Worm (Caenorhabditis elegans) whole organism, late embryonic: ENCODE measurements around the gene F53F4.15.

Experiments used
- C08G9.2 ChIP-seq: sonication (generic microtip); optimal IDR thresholded peaks from 2 replicates; lab custom pipeline; 2016; ENCODE audit warnings: mild to moderate bottlenecking, missing genetic modification characterization, moderate library complexity, missing compliant biosample characterization
- C38D4.7 ChIP-seq: fragments of 200-800 bp; sonication (Bioruptor generic); optimal IDR thresholded peaks from 2 replicates; lab custom pipeline; 2018; ENCODE audit warnings: mild to moderate bottlenecking, missing genetic modification characterization, moderate library complexity, missing compliant biosample characterization
- K02D7.2 ChIP-seq: sonication (generic microtip); optimal IDR thresholded peaks from 2 replicates; lab custom pipeline; 2017; ENCODE audit warnings: mild to moderate bottlenecking, missing genetic modification characterization, missing compliant biosample characterization
- T23F11.4 ChIP-seq: fragments of 200-800 bp; sonication (Bioruptor generic); optimal IDR thresholded peaks from 2 replicates; lab custom pipeline; 2018; ENCODE audit warnings: mild to moderate bottlenecking, missing genetic modification characterization, missing compliant biosample characterization
- Y22D7AL.16 ChIP-seq: sonication (generic microtip); optimal IDR thresholded peaks from 2 replicates; lab custom pipeline; 2016; ENCODE audit warnings: missing genetic modification characterization, missing compliant biosample characterization
- ceh-14 ChIP-seq: sonication (generic microtip); optimal IDR thresholded peaks from 2 replicates; lab custom pipeline; 2016; ENCODE audit warnings: missing genotype, missing genetic modification characterization, missing compliant biosample characterization
- ceh-19 ChIP-seq: fragments of 200-800 bp; sonication (Bioruptor generic); optimal IDR thresholded peaks from 2 replicates; lab custom pipeline; 2018; ENCODE audit warnings: mild to moderate bottlenecking, missing genetic modification characterization, missing compliant biosample characterization
- ceh-45 ChIP-seq: fragments of 200-800 bp; sonication (Bioruptor generic); IDR thresholded peaks from 2 replicates; pipeline ENCODE4 v1.3.6; 2022; ENCODE audit warnings: missing genetic modification reagents, missing genetic modification characterization, missing compliant biosample characterization
- ceh-48 ChIP-seq: sonication (generic microtip); optimal IDR thresholded peaks from 2 replicates; lab custom pipeline; 2016; ENCODE audit warnings: missing genetic modification characterization, inconsistent platforms, missing compliant biosample characterization
- ceh-9 ChIP-seq: sonication (generic microtip); optimal IDR thresholded peaks from 2 replicates; lab custom pipeline; 2016; ENCODE audit warnings: mild to moderate bottlenecking, missing genetic modification characterization, inconsistent platforms, missing compliant biosample characterization
- che-1 ChIP-seq: sonication (generic microtip); optimal IDR thresholded peaks from 2 replicates; lab custom pipeline; 2016; ENCODE audit warnings: mild to moderate bottlenecking, missing genetic modification characterization, missing compliant biosample characterization
- dmd-4 ChIP-seq: sonication (generic microtip); optimal IDR thresholded peaks from 2 replicates; lab custom pipeline; 2016; ENCODE audit warnings: borderline replicate concordance, missing genetic modification characterization, missing compliant biosample characterization
- dve-1 ChIP-seq: sonication (generic microtip); optimal IDR thresholded peaks from 2 replicates; lab custom pipeline; 2017; ENCODE audit warnings: antibody characterized with exemption, mild to moderate bottlenecking, missing genetic modification characterization, missing compliant biosample characterization
- elt-2 ChIP-seq: sonication (generic microtip); optimal IDR thresholded peaks from 2 replicates; lab custom pipeline; 2016; ENCODE audit warnings: missing genetic modification reagents, missing genetic modification characterization, missing compliant biosample characterization
- ets-4 ChIP-seq: sonication (generic microtip); optimal IDR thresholded peaks from 2 replicates; lab custom pipeline; 2016; ENCODE audit warnings: missing genetic modification characterization, missing compliant biosample characterization
- eyg-1 ChIP-seq: sonication (generic microtip); optimal IDR thresholded peaks from 2 replicates; lab custom pipeline; 2016; ENCODE audit warnings: missing genotype, missing genetic modification characterization, missing compliant biosample characterization
- fax-1 ChIP-seq: sonication (generic microtip); optimal IDR thresholded peaks from 2 replicates; lab custom pipeline; 2016; ENCODE audit warnings: missing genotype, missing genetic modification characterization, missing compliant biosample characterization
- fkh-10 ChIP-seq: fragments of 150-350 bp; optimal IDR thresholded peaks from 2 replicates; lab custom pipeline; 2014; ENCODE audit warnings: missing biosample characterization, missing genetic modification reagents, missing genetic modification characterization
- gmeb-2 ChIP-seq: sonication (generic microtip); optimal IDR thresholded peaks from 2 replicates; lab custom pipeline; 2016; ENCODE audit warnings: missing genetic modification characterization, inconsistent platforms, missing compliant biosample characterization
- hlh-15 ChIP-seq: sonication (generic microtip); optimal IDR thresholded peaks from 2 replicates; lab custom pipeline; 2016; ENCODE audit warnings: missing genetic modification characterization, missing compliant biosample characterization
- hlh-30 ChIP-seq: sonication (generic microtip); optimal IDR thresholded peaks from 2 replicates; lab custom pipeline; 2017; ENCODE audit warnings: antibody characterized with exemption, missing genetic modification characterization, missing compliant biosample characterization; ENCODE audit not compliant: insufficient read depth
- hlh-6 ChIP-seq: sonication (generic microtip); optimal IDR thresholded peaks from 2 replicates; lab custom pipeline; 2016; ENCODE audit warnings: missing genotype, missing genetic modification characterization, missing compliant biosample characterization
- lim-6 ChIP-seq: sonication (generic microtip); optimal IDR thresholded peaks from 2 replicates; lab custom pipeline; 2016; ENCODE audit warnings: missing genetic modification characterization, missing compliant biosample characterization
- nhr-11 ChIP-seq: fragments of 150-350 bp; optimal IDR thresholded peaks from 2 replicates; lab custom pipeline; 2014; ENCODE audit warnings: missing biosample characterization, missing genetic modification characterization
- pat-9 ChIP-seq: fragments of 200-800 bp; sonication (Bioruptor generic); optimal IDR thresholded peaks from 2 replicates; lab custom pipeline; 2018; ENCODE audit warnings: mild to moderate bottlenecking, missing genetic modification characterization, moderate library complexity, missing compliant biosample characterization
- pha-2 ChIP-seq: sonication (generic microtip); optimal IDR thresholded peaks from 2 replicates; lab custom pipeline; 2017; ENCODE audit warnings: mild to moderate bottlenecking, missing genetic modification characterization, missing compliant biosample characterization
- pros-1 ChIP-seq: fragments of 150-350 bp; optimal IDR thresholded peaks from 2 replicates; lab custom pipeline; 2014; ENCODE audit warnings: missing biosample characterization, missing genetic modification reagents, missing genetic modification characterization
- ref-2 ChIP-seq: sonication (generic microtip); optimal IDR thresholded peaks from 2 replicates; lab custom pipeline; 2016; ENCODE audit warnings: missing genetic modification characterization, missing compliant biosample characterization
- rnt-1 ChIP-seq: sonication (generic microtip); optimal IDR thresholded peaks from 2 replicates; lab custom pipeline; 2016; ENCODE audit warnings: missing genetic modification characterization, missing compliant biosample characterization
- sdc-2 ChIP-seq: sonication (generic microtip); optimal IDR thresholded peaks from 2 replicates; lab custom pipeline; 2016; ENCODE audit warnings: missing genotype, missing genetic modification characterization, missing compliant biosample characterization
- sox-4 ChIP-seq: sonication (generic microtip); optimal IDR thresholded peaks from 2 replicates; lab custom pipeline; 2017; ENCODE audit warnings: mild to moderate bottlenecking, missing genetic modification characterization, inconsistent platforms, missing compliant biosample characterization
- syd-9 ChIP-seq: sonication (generic microtip); optimal IDR thresholded peaks from 2 replicates; lab custom pipeline; 2016; ENCODE audit warnings: mild to moderate bottlenecking, missing genetic modification characterization, moderate library complexity, missing compliant biosample characterization
- unc-3 ChIP-seq, 2 experiments: fragments of 200-800 bp in 1 of 2; sonication (Bioruptor generic) in 1 of 2; sonication (generic microtip) in 1 of 2; conservative IDR thresholded peaks in 1 of 2; optimal IDR thresholded peaks in 1 of 2; 2 replicates each; pipeline versions ENCODE4 v1.3.6 to Lab custom; 2016 to 2022; ENCODE audit warnings: missing compliant biosample characterization in 2 of 2, missing genetic modification characterization in 2 of 2, missing genetic modification reagents in 1 of 2
- unc-42 ChIP-seq: sonication (generic microtip); optimal IDR thresholded peaks from 2 replicates; lab custom pipeline; 2016; ENCODE audit warnings: missing genotype, missing genetic modification characterization, missing compliant biosample characterization
- unc-55 ChIP-seq: sonication (generic microtip); optimal IDR thresholded peaks from 2 replicates; lab custom pipeline; 2017; ENCODE audit warnings: missing biosample characterization, missing genetic modification reagents, missing genetic modification characterization
- unc-86 ChIP-seq: sonication (generic microtip); optimal IDR thresholded peaks from 2 replicates; lab custom pipeline; 2016; ENCODE audit warnings: missing genetic modification characterization, missing compliant biosample characterization
- zip-5 ChIP-seq: sonication (generic microtip); optimal IDR thresholded peaks from 2 replicates; lab custom pipeline; 2016; ENCODE audit warnings: missing genetic modification characterization, missing compliant biosample characterization
- ztf-16 ChIP-seq: sonication (generic microtip); optimal IDR thresholded peaks from 2 replicates; lab custom pipeline; 2017; ENCODE audit warnings: missing genetic modification characterization, missing compliant biosample characterization

Gene F53F4.15

DNA sequence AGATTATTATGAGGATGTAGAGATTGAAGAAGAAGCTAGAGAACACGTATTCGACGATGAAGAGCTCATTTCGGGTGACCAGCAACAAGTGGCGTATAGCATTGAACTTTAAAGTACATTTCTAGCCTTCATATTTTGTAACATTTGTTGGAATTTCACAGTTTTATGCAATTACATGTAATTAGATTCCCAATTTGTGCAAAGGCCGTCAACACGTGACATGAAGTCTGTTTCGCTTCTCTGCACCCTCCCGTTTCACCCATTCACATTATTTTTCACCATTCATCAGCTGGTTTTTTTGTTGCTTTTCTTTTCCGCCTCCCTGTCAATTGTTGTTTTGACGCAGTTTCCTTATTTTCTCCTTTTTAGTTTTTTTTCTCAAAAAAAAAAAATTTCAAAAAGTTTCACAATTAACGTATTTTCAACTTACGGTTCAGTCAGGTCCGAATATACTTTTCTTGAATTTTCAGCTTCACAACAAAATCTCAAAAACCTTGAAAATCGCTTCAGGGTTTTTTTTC lies 6.4 kb downstream of the F53F4.15 start, which contains the start of gene sde-2:
TSS of gene sde-2 (plus strand) at position 471 of the 521 bp plus-strand sequence.
- TF ChIP-seq hlh-6 (tag; lab: Kevin White, UChicago), result no peak
- TF ChIP-seq T23F11.4 (GFP tag; lab: Kevin White, UChicago), result no peak
- peak; percentile 93 for TF ChIP-seq unc-42 (tag; lab: Kevin White, UChicago)
- no peak for TF ChIP-seq fkh-10 (GFP tag; lab: Kevin White, UChicago)
- peak; percentile 82 for TF ChIP-seq hlh-30

DNA sequence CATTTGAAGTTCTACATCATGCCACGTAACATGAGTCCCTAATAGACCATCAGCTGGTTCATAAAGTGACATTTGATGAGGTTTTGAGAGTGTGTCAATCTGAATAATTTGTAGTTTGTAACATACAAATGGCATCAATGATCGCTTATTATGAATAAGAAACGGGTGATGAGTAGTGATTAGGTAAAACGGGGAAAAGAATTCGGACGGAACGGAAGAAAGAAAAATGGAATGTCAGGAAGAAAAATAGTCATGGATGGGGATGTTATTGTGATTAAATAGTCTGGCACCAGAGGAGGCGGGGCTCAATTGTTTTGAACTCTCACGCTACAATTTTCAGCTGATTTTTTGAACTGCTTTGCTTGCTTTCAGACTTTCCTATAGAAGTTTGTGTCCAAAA lies 13.4 kb downstream of the F53F4.15 start, which contains the start of gene H37A05.2:
TSS of gene H37A05.2 (minus strand) at position 101 of the 400 bp plus-strand sequence.
- TF ChIP-seq gmeb-2 (tag; lab: Kevin White, UChicago), result no peak
- TF ChIP-seq eyg-1, result no peak
- TF ChIP-seq pros-1 (tag; lab: Kevin White, UChicago), result no peak
- TF ChIP-seq T23F11.4 (GFP tag; lab: Kevin White, UChicago), result no peak
- no peak for TF ChIP-seq unc-55 (GFP tag; lab: Kevin White, UChicago)
- no peak for TF ChIP-seq hlh-15
- TF ChIP-seq ceh-19 (GFP tag; lab: Kevin White, UChicago), result no peak
- no peak for TF ChIP-seq dmd-4 (tag; lab: Kevin White, UChicago)
- no peak for TF ChIP-seq ceh-14 (tag; lab: Kevin White, UChicago)
- no peak for TF ChIP-seq fax-1 (tag; lab: Kevin White, UChicago)
- no peak for TF ChIP-seq che-1
- TF ChIP-seq C38D4.7 (GFP tag; lab: Kevin White, UChicago), result no peak
- no peak for TF ChIP-seq hlh-6 (tag; lab: Kevin White, UChicago)

DNA sequence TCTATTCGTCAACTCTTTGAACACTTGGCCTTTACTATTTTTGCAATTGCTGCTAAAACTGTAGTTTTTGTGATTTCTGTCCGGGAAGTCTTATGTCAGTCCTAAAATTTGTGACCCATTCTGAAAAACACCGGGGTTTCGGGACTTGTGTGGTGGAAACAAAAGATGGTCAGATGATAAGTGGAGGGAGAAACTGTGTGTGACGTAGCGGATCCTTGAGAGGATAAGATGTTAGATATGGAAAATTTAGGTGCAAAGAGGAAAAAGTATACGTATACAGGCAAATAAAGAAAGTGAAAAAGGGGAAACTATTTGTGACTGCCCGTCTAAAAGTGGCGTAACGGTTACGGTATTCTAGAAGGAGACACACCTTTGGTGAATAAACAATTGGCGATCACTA lies 15.6 kb downstream of the F53F4.15 start:
- TF ChIP-seq rnt-1 (tag; lab: Kevin White, UChicago) (no peak), fkh-10 (GFP tag; lab: Kevin White, UChicago) (no peak), ceh-45 (GFP tag; lab: Robert Waterston, UW) (no peak), hlh-15 (no peak), Y22D7AL.16 (tag; lab: Kevin White, UChicago) (no peak), ceh-19 (GFP tag; lab: Kevin White, UChicago) (no peak), nhr-11 (tag; lab: Kevin White, UChicago) (no peak)

DNA sequence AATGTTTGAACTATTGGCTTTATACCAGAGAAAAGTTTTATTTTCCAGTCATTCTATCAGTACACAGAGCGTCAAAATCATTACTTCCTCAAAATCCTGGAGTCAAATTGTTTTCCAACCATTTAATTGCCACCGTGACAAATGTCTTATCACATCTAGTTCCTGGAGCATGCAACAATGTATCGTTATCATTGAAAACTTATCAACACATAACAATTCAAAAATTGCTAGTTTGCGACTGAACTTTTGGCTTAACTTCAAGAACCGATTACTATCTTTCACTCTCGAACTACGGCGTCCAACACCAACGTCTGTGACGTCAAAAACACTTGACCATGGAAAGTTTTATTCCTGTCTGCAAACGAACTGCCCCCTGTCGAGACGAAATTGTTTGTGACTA lies 17.3 kb downstream of the F53F4.15 start:
- TF ChIP-seq elt-2 (tag; lab: Kevin White, UChicago), result peak; percentile 75
- no peak for TF ChIP-seq lim-6 (tag; lab: Kevin White, UChicago)

DNA sequence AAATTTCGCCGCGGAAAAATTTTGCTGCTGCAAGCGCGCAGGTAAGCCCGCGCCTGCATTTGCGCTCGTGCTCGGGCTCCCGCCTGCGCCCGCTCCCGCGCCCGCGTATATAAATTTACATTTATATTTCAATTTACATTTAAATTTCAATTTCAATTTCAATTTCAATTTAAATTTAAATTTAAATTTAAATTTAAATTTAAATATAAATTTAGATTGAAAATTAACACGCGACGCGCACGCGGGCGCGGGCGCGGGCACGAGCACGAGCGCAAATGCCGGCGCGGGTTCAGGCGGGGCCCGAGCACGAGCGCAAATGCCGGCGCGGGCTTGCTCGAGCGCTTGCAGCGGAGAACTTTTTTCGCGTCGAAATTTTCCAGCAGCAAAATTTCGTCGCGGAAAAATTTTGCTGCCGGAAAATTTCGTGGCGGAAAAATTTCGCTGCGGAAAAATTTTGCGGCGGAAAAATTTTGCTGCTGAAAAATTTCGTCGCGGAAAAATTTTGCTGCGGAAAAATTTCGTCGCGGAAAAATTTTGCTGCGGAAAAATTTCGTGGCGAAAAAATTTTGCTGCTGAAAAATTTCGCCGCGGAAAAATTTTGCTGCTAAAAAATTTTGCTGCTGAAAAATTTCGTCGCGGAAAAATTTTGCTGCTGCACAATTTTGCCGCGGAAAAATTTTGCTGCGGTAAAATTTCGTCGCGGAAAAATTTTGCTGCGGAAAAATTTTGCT lies 25.2 kb downstream of the F53F4.15 start:
- TF ChIP-seq hlh-30 (no peak), che-1 (no peak), zip-5 (tag; lab: Kevin White, UChicago) (no peak), ceh-45 (GFP tag; lab: Robert Waterston, UW) (0 out of 2 replicates have a peak, but pooled peaks have one; percentile 30), pha-2 (peak; percentile 31), gmeb-2 (tag; lab: Kevin White, UChicago) (peak; percentile 60), hlh-15 (no peak), ceh-48 (tag; lab: Kevin White, UChicago) (peak; percentile 1), K02D7.2 (tag; lab: Kevin White, UChicago) (peak; percentile 68), sox-4 (peak; percentile 40), ets-4 (tag; lab: Kevin White, UChicago) (no peak), sdc-2 (no peak), unc-86 (tag; lab: Kevin White, UChicago) (no peak)
- TF ChIP-seq, all 69 proteins: peak for 6

DNA sequence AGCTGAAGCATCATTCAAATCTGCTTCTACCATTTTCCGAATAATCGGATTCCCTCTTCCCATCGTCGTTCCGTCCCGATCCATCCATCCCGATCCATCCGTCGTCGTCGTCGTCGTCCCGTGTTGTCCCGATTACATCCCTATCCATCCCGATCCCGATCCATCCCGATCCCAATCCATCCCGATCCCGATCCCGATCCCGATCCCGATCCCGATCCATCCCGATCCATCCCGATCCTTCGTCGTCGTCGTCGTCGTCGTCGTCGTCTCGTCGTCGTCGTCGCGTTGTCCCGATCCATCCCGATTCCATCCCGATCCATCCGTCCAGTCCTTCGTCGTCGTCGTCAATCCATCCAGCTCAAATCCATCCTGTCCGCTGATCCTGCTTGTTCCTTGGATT lies 26.4 kb downstream of the F53F4.15 start:
- TF ChIP-seq hlh-6 (tag; lab: Kevin White, UChicago) (no peak), syd-9 (no peak), dve-1 (tag; lab: Kevin White, UChicago) (no peak), C08G9.2 (tag; lab: Kevin White, UChicago) (no peak), ref-2 (no peak), ceh-9 (tag; lab: Kevin White, UChicago) (no peak), unc-3 (GFP tag; conservative IDR thresholded peaks at IDR 0.05; lab: Robert Waterston, UW) (no peak), unc-3 (tag; optimal IDR thresholded peaks at IDR 0.05; lab: Kevin White, UChicago) (no peak), sdc-2 (no peak), zip-5 (tag; lab: Kevin White, UChicago) (no peak), pat-9 (tag; lab: Kevin White, UChicago) (no peak), ztf-16 (no peak), K02D7.2 (tag; lab: Kevin White, UChicago) (no peak), ceh-48 (tag; lab: Kevin White, UChicago) (no peak), ceh-19 (GFP tag; lab: Kevin White, UChicago) (no peak)
